Fruit fly (Drosophila melanogaster) whole organism, embryonic: ENCODE results near the gene scat.

ENCODE experiments used
- Atf-2 ChIP-seq: fragments of 200-800 bp; sonication (Bioruptor generic); optimal IDR thresholded peaks from 2 replicates; lab custom pipeline; 2016; ENCODE audit warnings: missing biosample characterization, missing genetic modification characterization
- C15 ChIP-seq: fragments of 200-800 bp; sonication (Bioruptor generic); IDR thresholded peaks from 3 replicates; pipeline ENCODE4 v1.3.6; 2022; ENCODE audit warnings: missing biosample characterization, missing genetic modification characterization
- CG10147 ChIP-seq: fragments of 200-800 bp; sonication (Bioruptor generic); optimal IDR thresholded peaks from 2 replicates; lab custom pipeline; 2019; ENCODE audit warnings: missing biosample characterization, mild to moderate bottlenecking, missing genetic modification characterization, moderate library complexity
- CG10654 ChIP-seq: fragments of 200-800 bp; sonication (Bioruptor generic); optimal IDR thresholded peaks from 2 replicates; lab custom pipeline; 2016; ENCODE audit warnings: missing biosample characterization, missing genetic modification characterization
- CG11093 ChIP-seq: fragments of 200-800 bp; sonication (Bioruptor generic); IDR thresholded peaks from 3 replicates; pipeline ENCODE4 v1.3.6; 2022; ENCODE audit warnings: missing biosample characterization, missing genetic modification characterization
- CG12659 ChIP-seq: fragments of 200-800 bp; sonication (Bioruptor generic); optimal IDR thresholded peaks from 3 replicates; lab custom pipeline; 2017; ENCODE audit warnings: mild to moderate bottlenecking, missing biosample characterization, missing genetic modification reagents, missing genetic modification characterization
- CG13775 ChIP-seq: fragments of 200-800 bp; sonication (Bioruptor generic); optimal IDR thresholded peaks from 3 replicates; lab custom pipeline; 2017; ENCODE audit warnings: missing biosample characterization, mild to moderate bottlenecking, missing genetic modification characterization
- CG15073 ChIP-seq: fragments of 200-800 bp; sonication (Bioruptor generic); optimal IDR thresholded peaks from 2 replicates; lab custom pipeline; 2016; ENCODE audit warnings: missing biosample characterization, missing genetic modification characterization
- CG15696 ChIP-seq: fragments of 200-800 bp; sonication (Bioruptor generic); optimal IDR thresholded peaks from 2 replicates; lab custom pipeline; 2019; ENCODE audit warnings: missing biosample characterization, mild to moderate bottlenecking, missing genetic modification characterization, moderate library complexity
- CG16813 ChIP-seq: fragments of 200-800 bp; sonication (Bioruptor generic); IDR thresholded peaks from 3 replicates; pipeline ENCODE4 v1.3.6; 2022; ENCODE audit warnings: missing biosample characterization, missing genetic modification characterization; ENCODE audit not compliant: partially characterized antibody
- CG16863 ChIP-seq: fragments of 200-800 bp; sonication (Bioruptor generic); optimal IDR thresholded peaks from 3 replicates; lab custom pipeline; 2016; ENCODE audit warnings: missing biosample characterization, missing genetic modification characterization
- CG17385 ChIP-seq: fragments of 200-800 bp; sonication (Bioruptor generic); optimal IDR thresholded peaks from 3 replicates; lab custom pipeline; 2018; ENCODE audit warnings: missing biosample characterization, mild to moderate bottlenecking, missing genetic modification characterization
- CG18619 ChIP-seq: fragments of 200-800 bp; sonication (Bioruptor generic); optimal IDR thresholded peaks from 3 replicates; lab custom pipeline; 2017; ENCODE audit warnings: missing biosample characterization, mild to moderate bottlenecking, missing genetic modification characterization
- CG2199 ChIP-seq: fragments of 200-800 bp; sonication (Bioruptor generic); IDR thresholded peaks from 3 replicates; pipeline ENCODE4 v1.3.6; 2022; ENCODE audit warnings: missing biosample characterization, missing genetic modification characterization
- CG3163 ChIP-seq: fragments of 200-800 bp; sonication (Bioruptor generic); optimal IDR thresholded peaks from 3 replicates; lab custom pipeline; 2016; ENCODE audit warnings: missing biosample characterization, missing genetic modification characterization
- CG34376 ChIP-seq: fragments of 200-800 bp; sonication (Bioruptor generic); optimal IDR thresholded peaks from 2 replicates; lab custom pipeline; 2018; ENCODE audit warnings: missing biosample characterization, mild to moderate bottlenecking, missing genetic modification characterization
- CG4328 ChIP-seq: fragments of 200-800 bp; sonication (Bioruptor generic); optimal IDR thresholded peaks from 3 replicates; lab custom pipeline; 2017; ENCODE audit warnings: missing biosample characterization, missing genetic modification reagents, missing genetic modification characterization
- CG5180 ChIP-seq: fragments of 200-800 bp; sonication (Bioruptor generic); optimal IDR thresholded peaks from 3 replicates; lab custom pipeline; 2017; ENCODE audit warnings: missing biosample characterization, missing genetic modification characterization, mild to moderate bottlenecking, moderate library complexity, missing genetic modification reagents
- CG6654 ChIP-seq: fragments of 200-800 bp; sonication (Bioruptor generic); optimal IDR thresholded peaks from 2 replicates; lab custom pipeline; 2017; ENCODE audit warnings: missing biosample characterization, mild to moderate bottlenecking, missing genetic modification characterization
- CG8388 ChIP-seq: fragments of 200-800 bp; sonication (Bioruptor generic); optimal IDR thresholded peaks from 2 replicates; lab custom pipeline; 2019; ENCODE audit warnings: missing biosample characterization, mild to moderate bottlenecking, missing genetic modification characterization, moderate library complexity
- CkIIα-i1 ChIP-seq: fragments of 200-800 bp; sonication (Bioruptor generic); IDR thresholded peaks from 2 replicates; pipeline ENCODE4 v1.3.6; 2022; ENCODE audit warnings: missing biosample characterization, missing genetic modification characterization
- D19A ChIP-seq: fragments of 200-800 bp; optimal IDR thresholded peaks from 3 replicates; lab custom pipeline; 2019; ENCODE audit warnings: missing biosample characterization, mild to moderate bottlenecking, missing genetic modification characterization, moderate library complexity
- D19B ChIP-seq: fragments of 200-800 bp; sonication (Bioruptor generic); optimal IDR thresholded peaks from 2 replicates; lab custom pipeline; 2017; ENCODE audit warnings: missing biosample characterization, mild to moderate bottlenecking, missing genetic modification characterization
- Deaf1 ChIP-seq: fragments of 200-800 bp; optimal IDR thresholded peaks from 3 replicates; lab custom pipeline; 2019; ENCODE audit warnings: missing biosample characterization, mild to moderate bottlenecking, missing genetic modification characterization, moderate library complexity
- Elba2 ChIP-seq: fragments of 200-800 bp; sonication (Bioruptor generic); optimal IDR thresholded peaks from 3 replicates; lab custom pipeline; 2016; ENCODE audit warnings: missing biosample characterization, missing genetic modification characterization
- Fer1 ChIP-seq: fragments of 200-800 bp; sonication (Bioruptor generic); optimal IDR thresholded peaks from 2 replicates; lab custom pipeline; 2017; ENCODE audit warnings: missing biosample characterization, mild to moderate bottlenecking, missing genetic modification characterization
- Gug ChIP-seq: fragments of 200-800 bp; sonication (Bioruptor generic); IDR thresholded peaks from 4 replicates; pipeline ENCODE4 v1.3.6; 2022; ENCODE audit warnings: missing biosample characterization, missing genetic modification characterization
- H15 ChIP-seq: fragments of 200-800 bp; sonication (Bioruptor generic); IDR thresholded peaks from 3 replicates; pipeline ENCODE4 v1.3.6; 2022; ENCODE audit warnings: missing biosample characterization, missing genetic modification characterization
- H2.0 ChIP-seq: fragments of 200-800 bp; sonication (Bioruptor generic); IDR thresholded peaks from 2 replicates; pipeline ENCODE4 v1.3.6; 2022; ENCODE audit warnings: missing biosample characterization, missing genetic modification characterization
- Hr51 ChIP-seq, 2 experiments: fragments of 200-800 bp; sonication (Bioruptor generic); optimal IDR thresholded peaks; 2 replicates in 1 of 2; 3 replicates in 1 of 2; lab custom pipeline; 2016 to 2018; ENCODE audit warnings: missing biosample characterization in 2 of 2, missing genetic modification characterization in 2 of 2, mild to moderate bottlenecking in 1 of 2, moderate library complexity in 1 of 2
- Jarid2 ChIP-seq: fragments of 200-800 bp; sonication (Bioruptor generic); optimal IDR thresholded peaks from 3 replicates; lab custom pipeline; 2017; ENCODE audit warnings: mild to moderate bottlenecking, missing biosample characterization, missing genetic modification reagents, missing genetic modification characterization
- Kr ChIP-seq: fragments of 200-800 bp; sonication (Bioruptor generic); optimal IDR thresholded peaks from 2 replicates; lab custom pipeline; 2017; ENCODE audit warnings: missing biosample characterization, mild to moderate bottlenecking, missing genetic modification characterization
- Mad ChIP-seq: fragments of 200-800 bp; sonication (Bioruptor generic); optimal IDR thresholded peaks from 2 replicates; lab custom pipeline; 2016; ENCODE audit warnings: missing biosample characterization, missing genetic modification characterization
- Mes4 ChIP-seq: fragments of 200-800 bp; sonication (Bioruptor generic); optimal IDR thresholded peaks from 2 replicates; lab custom pipeline; 2016; ENCODE audit warnings: missing biosample characterization, missing genetic modification characterization
- Rx ChIP-seq: fragments of 200-800 bp; sonication (Bioruptor generic); IDR thresholded peaks from 2 replicates; pipeline ENCODE4 v1.3.6; 2022; ENCODE audit warnings: missing biosample characterization, missing genetic modification characterization
- Side ChIP-seq: fragments of 200-800 bp; sonication (Bioruptor generic); optimal IDR thresholded peaks from 2 replicates; lab custom pipeline; 2016; ENCODE audit warnings: missing biosample characterization, missing genetic modification characterization
- abd-A ChIP-seq: fragments of 200-800 bp; sonication (Bioruptor generic); optimal IDR thresholded peaks from 3 replicates; lab custom pipeline; 2019; ENCODE audit warnings: missing biosample characterization, mild to moderate bottlenecking, missing genetic modification characterization, moderate library complexity
- ac ChIP-seq: fragments of 200-800 bp; sonication (Bioruptor generic); optimal IDR thresholded peaks from 3 replicates; lab custom pipeline; 2017; ENCODE audit warnings: missing biosample characterization, mild to moderate bottlenecking, missing genetic modification characterization
- al ChIP-seq: fragments of 200-800 bp; sonication (Bioruptor generic); IDR thresholded peaks from 2 replicates; pipeline ENCODE4 v1.3.6; 2022; ENCODE audit warnings: missing biosample characterization, missing genetic modification characterization
- ase ChIP-seq: fragments of 200-800 bp; sonication (Bioruptor generic); IDR thresholded peaks from 3 replicates; pipeline ENCODE4 v1.3.6; 2022; ENCODE audit warnings: missing biosample characterization, missing genetic modification characterization
- dysf ChIP-seq: fragments of 200-800 bp; sonication (Bioruptor generic); IDR thresholded peaks from 3 replicates; pipeline ENCODE4 v1.3.6; 2022; ENCODE audit warnings: missing biosample characterization, missing genetic modification characterization
- grn ChIP-seq: fragments of 200-800 bp; sonication (Bioruptor generic); optimal IDR thresholded peaks from 3 replicates; lab custom pipeline; 2017; ENCODE audit warnings: missing biosample characterization, missing genetic modification characterization
- lab ChIP-seq: fragments of 200-800 bp; sonication (Bioruptor generic); optimal IDR thresholded peaks from 3 replicates; lab custom pipeline; 2017; ENCODE audit warnings: missing biosample characterization, missing genetic modification characterization, mild to moderate bottlenecking, moderate library complexity, missing genetic modification reagents
- org-1 ChIP-seq: fragments of 200-800 bp; sonication (Bioruptor generic); optimal IDR thresholded peaks from 2 replicates; lab custom pipeline; 2017; ENCODE audit warnings: missing biosample characterization, missing genetic modification characterization
- pb ChIP-seq: fragments of 200-800 bp; sonication (Bioruptor generic); optimal IDR thresholded peaks from 3 replicates; lab custom pipeline; 2016; ENCODE audit warnings: missing biosample characterization, missing genetic modification characterization
- phol ChIP-seq: fragments of 200-800 bp; sonication (Bioruptor generic); optimal IDR thresholded peaks from 3 replicates; lab custom pipeline; 2018; ENCODE audit warnings: missing biosample characterization, mild to moderate bottlenecking, missing genetic modification characterization, moderate library complexity
- pum ChIP-seq: fragments of 200-800 bp; sonication (Bioruptor generic); optimal IDR thresholded peaks from 2 replicates; lab custom pipeline; 2016; ENCODE audit warnings: missing biosample characterization, missing genetic modification characterization
- so ChIP-seq: fragments of 200-800 bp; sonication (Bioruptor generic); IDR thresholded peaks from 3 replicates; pipeline ENCODE4 v1.3.6; 2022; ENCODE audit warnings: missing biosample characterization, missing genetic modification characterization
- ssp ChIP-seq: fragments of 200-800 bp; sonication (Bioruptor generic); IDR thresholded peaks from 2 replicates; pipeline ENCODE4 v1.3.6; 2022; ENCODE audit warnings: missing biosample characterization, missing genetic modification characterization
- tin ChIP-seq: fragments of 200-800 bp; sonication (Bioruptor generic); optimal IDR thresholded peaks from 3 replicates; lab custom pipeline; 2016; ENCODE audit warnings: missing biosample characterization, missing genetic modification characterization
- tll ChIP-seq, 2 experiments: fragments of 200-800 bp in 1 of 2; fragments of >200 bp in 1 of 2; sonication (Bioruptor generic) in 1 of 2; optimal IDR thresholded peaks; 2 replicates each; lab custom pipeline; 2017 to 2019; ENCODE audit warnings: missing biosample characterization in 2 of 2, missing genetic modification characterization in 2 of 2, mild to moderate bottlenecking in 1 of 2, moderate library complexity in 1 of 2

The scat gene

dm6 chr2L:9387240-9387672, 43.9 kb upstream of the scat start, which contains the start of gene Aldh (continued):
- no peak for TF ChIP-seq H2.0
- TF ChIP-seq Atf-2 = no peak
- peak; percentile 30; the same call in 1 of the 4 replicates for TF ChIP-seq Gug (GFP tag; lab: Robert Waterston, UW)
- no peak for TF ChIP-seq CG2199 (GFP tag; lab: Robert Waterston, UW)
- TF ChIP-seq org-1 (GFP tag; lab: Kevin White, UChicago) = no peak
- no peak for TF ChIP-seq Mad
- peak; percentile 37 for TF ChIP-seq CG18619 (GFP tag; lab: Kevin White, UChicago)
- TF ChIP-seq CG16863 (GFP tag; lab: Kevin White, UChicago) = no peak
- TF ChIP-seq H15 (GFP tag; lab: Robert Waterston, UW) = no peak
- TF ChIP-seq tll (GFP tag; optimal IDR thresholded peaks at IDR 0.05; lab: Kevin White, UChicago) = no peak
- TF ChIP-seq pb (GFP tag; lab: Kevin White, UChicago) = no peak
- TF ChIP-seq Rx = no peak
- no peak for TF ChIP-seq CkIIα-i1 (GFP tag; lab: Robert Waterston, UW)
- no peak for TF ChIP-seq CG11093 (GFP tag; lab: Robert Waterston, UW)
- TF ChIP-seq pum (GFP tag; lab: Kevin White, UChicago) = no peak
- peak; percentile 39 for TF ChIP-seq Fer1 (GFP tag; lab: Kevin White, UChicago)
- TF ChIP-seq grn (GFP tag; lab: Kevin White, UChicago) = no peak
- peak; percentile 30 for TF ChIP-seq CG17385 (GFP tag; lab: Kevin White, UChicago)
- peak in 1 of 2 experiments; percentile 52 for TF ChIP-seq Hr51 (GFP tag; optimal IDR thresholded peaks at IDR 0.05; lab: Kevin White, UChicago)
- TF ChIP-seq lab (GFP tag; lab: Kevin White, UChicago) = peak; percentile 52
- TF ChIP-seq Deaf1 (tag; lab: Kevin White, UChicago) = no peak
- no peak for TF ChIP-seq CG8388 (GFP tag; lab: Kevin White, UChicago)
- TF ChIP-seq D19B (GFP tag; lab: Kevin White, UChicago) = peak; percentile 43
- TF ChIP-seq so (GFP tag; lab: Robert Waterston, UW) = no peak
- TF ChIP-seq CG4328 (GFP tag; lab: Kevin White, UChicago) = peak; percentile 20
- peak; percentile 27 for TF ChIP-seq CG13775 (GFP tag; lab: Kevin White, UChicago)
- TF ChIP-seq CG3163 (GFP tag; lab: Kevin White, UChicago) = peak; percentile 5
- no peak for TF ChIP-seq C15 (GFP tag; lab: Robert Waterston, UW)
- TF ChIP-seq Side = no peak
- no peak for TF ChIP-seq Jarid2
- no peak for TF ChIP-seq ac (GFP tag; lab: Kevin White, UChicago)
- TF ChIP-seq al (GFP tag; lab: Robert Waterston, UW) = peak; percentile 48; the same call in 1 of the 2 replicates
- TF ChIP-seq CG12659 (GFP tag; lab: Kevin White, UChicago) = peak; percentile 28
- TF ChIP-seq CG15073 (GFP tag; lab: Kevin White, UChicago) = no peak
- no peak for TF ChIP-seq CG34376
- no peak for TF ChIP-seq CG16813 (GFP tag; lab: Robert Waterston, UW)
- peak; percentile 53; the same call in 2 of the 3 replicates for TF ChIP-seq dysf (GFP tag; lab: Robert Waterston, UW)
- no peak for TF ChIP-seq abd-A
- TF ChIP-seq CG10147 (GFP tag; lab: Kevin White, UChicago) = peak; percentile 49
- no peak for TF ChIP-seq Elba2 (GFP tag; lab: Kevin White, UChicago)
- TF ChIP-seq ssp (GFP tag; lab: Robert Waterston, UW) = no peak
- TF ChIP-seq phol (tag; lab: Kevin White, UChicago) = no peak
- no peak for TF ChIP-seq CG15696
- no peak for TF ChIP-seq Kr (GFP tag; lab: Kevin White, UChicago)
- no peak for TF ChIP-seq Mes4 (GFP tag; lab: Kevin White, UChicago)
- TF ChIP-seq CG5180 (GFP tag; lab: Kevin White, UChicago) = no peak
- TF ChIP-seq ase (GFP tag; lab: Robert Waterston, UW) = no peak
- TF ChIP-seq D19A (tag; lab: Kevin White, UChicago) = no peak
- TF ChIP-seq CG10654 (GFP tag; lab: Kevin White, UChicago) = no peak
- TF ChIP-seq tin (GFP tag; lab: Kevin White, UChicago) = no peak
- TF ChIP-seq CG6654 (GFP tag; lab: Kevin White, UChicago) = no peak
